Worm (Caenorhabditis elegans) whole organism, late embryonic: ENCODE measurements around the gene F20A1.4.

Source experiments
- C08G9.2 ChIP-seq: sonication (generic microtip); optimal IDR thresholded peaks from 2 replicates; lab custom pipeline; 2016; ENCODE audit warnings: mild to moderate bottlenecking, missing genetic modification characterization, moderate library complexity, missing compliant biosample characterization
- F13H6.1 ChIP-seq: sonication (generic microtip); optimal IDR thresholded peaks from 2 replicates; lab custom pipeline; 2016; ENCODE audit warnings: missing genetic modification characterization, missing compliant biosample characterization
- K02D7.2 ChIP-seq: sonication (generic microtip); optimal IDR thresholded peaks from 2 replicates; lab custom pipeline; 2017; ENCODE audit warnings: mild to moderate bottlenecking, missing genetic modification characterization, missing compliant biosample characterization
- K09A11.1 ChIP-seq: sonication (generic microtip); optimal IDR thresholded peaks from 2 replicates; lab custom pipeline; 2017; ENCODE audit warnings: antibody characterized with exemption, mild to moderate bottlenecking, missing genetic modification characterization, missing compliant biosample characterization; ENCODE audit not compliant: insufficient read depth
- T23F11.4 ChIP-seq: fragments of 200-800 bp; sonication (Bioruptor generic); optimal IDR thresholded peaks from 2 replicates; lab custom pipeline; 2018; ENCODE audit warnings: mild to moderate bottlenecking, missing genetic modification characterization, missing compliant biosample characterization
- Y22D7AL.16 ChIP-seq: sonication (generic microtip); optimal IDR thresholded peaks from 2 replicates; lab custom pipeline; 2016; ENCODE audit warnings: missing genetic modification characterization, missing compliant biosample characterization
- ceh-2 ChIP-seq: sonication (generic microtip); optimal IDR thresholded peaks from 2 replicates; lab custom pipeline; 2016; ENCODE audit warnings: missing genotype, missing genetic modification characterization, missing compliant biosample characterization
- ceh-22 ChIP-seq: sonication (generic microtip); optimal IDR thresholded peaks from 2 replicates; lab custom pipeline; 2017; ENCODE audit warnings: missing biosample characterization, missing genetic modification characterization
- ceh-30 ChIP-seq: fragments of 150-350 bp; optimal IDR thresholded peaks from 2 replicates; lab custom pipeline; 2014; ENCODE audit warnings: missing biosample characterization, missing genetic modification characterization
- ceh-34 ChIP-seq: sonication (generic microtip); optimal IDR thresholded peaks from 2 replicates; lab custom pipeline; 2016; ENCODE audit warnings: mild to moderate bottlenecking, missing genetic modification characterization, missing compliant biosample characterization
- ceh-45 ChIP-seq: fragments of 200-800 bp; sonication (Bioruptor generic); IDR thresholded peaks from 2 replicates; pipeline ENCODE4 v1.3.6; 2022; ENCODE audit warnings: missing genetic modification reagents, missing genetic modification characterization, missing compliant biosample characterization
- ceh-9 ChIP-seq: sonication (generic microtip); optimal IDR thresholded peaks from 2 replicates; lab custom pipeline; 2016; ENCODE audit warnings: mild to moderate bottlenecking, missing genetic modification characterization, inconsistent platforms, missing compliant biosample characterization
- ets-4 ChIP-seq: sonication (generic microtip); optimal IDR thresholded peaks from 2 replicates; lab custom pipeline; 2016; ENCODE audit warnings: missing genetic modification characterization, missing compliant biosample characterization
- fax-1 ChIP-seq: sonication (generic microtip); optimal IDR thresholded peaks from 2 replicates; lab custom pipeline; 2016; ENCODE audit warnings: missing genotype, missing genetic modification characterization, missing compliant biosample characterization
- fkh-10 ChIP-seq: fragments of 150-350 bp; optimal IDR thresholded peaks from 2 replicates; lab custom pipeline; 2014; ENCODE audit warnings: missing biosample characterization, missing genetic modification reagents, missing genetic modification characterization
- fkh-6 ChIP-seq: sonication (generic microtip); optimal IDR thresholded peaks from 2 replicates; lab custom pipeline; 2016; ENCODE audit warnings: missing genetic modification characterization, missing compliant biosample characterization
- hlh-13 ChIP-seq: fragments of 200-800 bp; sonication (Bioruptor generic); optimal IDR thresholded peaks from 2 replicates; lab custom pipeline; 2018; ENCODE audit warnings: mild to moderate bottlenecking, missing genetic modification characterization, missing compliant biosample characterization
- hlh-15 ChIP-seq: sonication (generic microtip); optimal IDR thresholded peaks from 2 replicates; lab custom pipeline; 2016; ENCODE audit warnings: missing genetic modification characterization, missing compliant biosample characterization
- hlh-30 ChIP-seq: sonication (generic microtip); optimal IDR thresholded peaks from 2 replicates; lab custom pipeline; 2017; ENCODE audit warnings: antibody characterized with exemption, missing genetic modification characterization, missing compliant biosample characterization; ENCODE audit not compliant: insufficient read depth
- lim-6 ChIP-seq: sonication (generic microtip); optimal IDR thresholded peaks from 2 replicates; lab custom pipeline; 2016; ENCODE audit warnings: missing genetic modification characterization, missing compliant biosample characterization
- lin-11 ChIP-seq: fragments of 200-800 bp; sonication (Bioruptor generic); optimal IDR thresholded peaks from 2 replicates; lab custom pipeline; 2018; ENCODE audit warnings: mild to moderate bottlenecking, missing genetic modification characterization, missing compliant biosample characterization
- madf-2 ChIP-seq: sonication (generic microtip); optimal IDR thresholded peaks from 2 replicates; lab custom pipeline; 2017; ENCODE audit warnings: missing genetic modification characterization, missing compliant biosample characterization
- nhr-232 ChIP-seq: sonication (generic microtip); optimal IDR thresholded peaks from 2 replicates; lab custom pipeline; 2016; ENCODE audit warnings: missing genetic modification characterization, missing compliant biosample characterization
- pag-3 ChIP-seq: sonication (generic microtip); optimal IDR thresholded peaks from 2 replicates; lab custom pipeline; 2016; ENCODE audit warnings: missing compliant biosample characterization, missing genetic modification characterization, borderline replicate concordance
- pat-9 ChIP-seq: fragments of 200-800 bp; sonication (Bioruptor generic); optimal IDR thresholded peaks from 2 replicates; lab custom pipeline; 2018; ENCODE audit warnings: mild to moderate bottlenecking, missing genetic modification characterization, moderate library complexity, missing compliant biosample characterization
- pax-1 ChIP-seq: fragments of 150-350 bp; optimal IDR thresholded peaks from 2 replicates; lab custom pipeline; 2014; ENCODE audit warnings: missing biosample characterization, missing genetic modification characterization
- pha-2 ChIP-seq: sonication (generic microtip); optimal IDR thresholded peaks from 2 replicates; lab custom pipeline; 2017; ENCODE audit warnings: mild to moderate bottlenecking, missing genetic modification characterization, missing compliant biosample characterization
- pha-4 ChIP-seq: fragments of 150-350 bp; optimal IDR thresholded peaks from 2 replicates; lab custom pipeline; 2018; ENCODE audit warnings: missing biosample characterization, missing genetic modification reagents, missing genetic modification characterization
- pqm-1 ChIP-seq: sonication (generic microtip); optimal IDR thresholded peaks from 2 replicates; lab custom pipeline; 2016; ENCODE audit warnings: missing genetic modification characterization, missing compliant biosample characterization
- ref-2 ChIP-seq: sonication (generic microtip); optimal IDR thresholded peaks from 2 replicates; lab custom pipeline; 2016; ENCODE audit warnings: missing genetic modification characterization, missing compliant biosample characterization
- sox-4 ChIP-seq: sonication (generic microtip); optimal IDR thresholded peaks from 2 replicates; lab custom pipeline; 2017; ENCODE audit warnings: mild to moderate bottlenecking, missing genetic modification characterization, inconsistent platforms, missing compliant biosample characterization
- ttx-3 ChIP-seq: sonication (generic microtip); optimal IDR thresholded peaks from 2 replicates; lab custom pipeline; 2016; ENCODE audit warnings: missing genetic modification reagents, missing genetic modification characterization, missing compliant biosample characterization
- unc-55 ChIP-seq: sonication (generic microtip); optimal IDR thresholded peaks from 2 replicates; lab custom pipeline; 2017; ENCODE audit warnings: missing biosample characterization, missing genetic modification reagents, missing genetic modification characterization
- zip-5 ChIP-seq: sonication (generic microtip); optimal IDR thresholded peaks from 2 replicates; lab custom pipeline; 2016; ENCODE audit warnings: missing genetic modification characterization, missing compliant biosample characterization

Gene F20A1.4

DNA sequence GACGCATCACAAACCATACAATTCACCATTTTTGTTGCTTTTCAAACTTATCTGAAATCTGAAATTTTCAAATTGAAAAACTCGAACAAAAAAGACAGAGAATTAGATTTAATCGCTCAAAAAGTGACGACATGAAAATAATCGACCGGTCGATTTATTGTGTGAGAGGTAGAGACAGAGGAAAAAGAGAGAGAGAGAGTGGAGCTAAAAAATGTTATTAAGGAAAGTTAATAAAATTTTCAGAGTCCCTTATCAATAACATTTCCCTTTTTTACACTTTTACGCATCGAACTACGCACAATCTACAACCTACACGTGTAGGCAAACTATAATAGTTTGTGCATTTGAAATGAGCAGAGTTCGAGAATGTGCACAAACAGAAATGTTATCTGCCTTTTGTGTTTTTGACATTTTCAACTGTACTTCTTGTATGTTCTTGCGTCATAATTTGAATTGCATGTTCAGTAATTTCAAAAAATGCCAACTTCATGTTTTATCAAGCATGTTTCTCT lies 24.6 kb downstream of the F20A1.4 start, which contains the start of gene nhr-107:
nhr-107 (minus strand) TSS at position 51 of the 512 bp plus-strand sequence.
- TF ChIP-seq hlh-15 (tag; lab: Kevin White, UChicago) (no peak), madf-2 (tag; lab: Kevin White, UChicago) (no peak), K02D7.2 (tag; lab: Kevin White, UChicago) (no peak)
- TF ChIP-seq, all 69 proteins: peak for 0

ce11 chrV:6993999-6994398 lies 27.7 kb downstream of the F20A1.4 start:
- TF ChIP-seq ceh-45 (no peak), ceh-9 (tag; lab: Kevin White, UChicago) (no peak), ceh-34 (no peak), ref-2 (no peak), K09A11.1 (tag; lab: Kevin White, UChicago) (no peak)

DNA sequence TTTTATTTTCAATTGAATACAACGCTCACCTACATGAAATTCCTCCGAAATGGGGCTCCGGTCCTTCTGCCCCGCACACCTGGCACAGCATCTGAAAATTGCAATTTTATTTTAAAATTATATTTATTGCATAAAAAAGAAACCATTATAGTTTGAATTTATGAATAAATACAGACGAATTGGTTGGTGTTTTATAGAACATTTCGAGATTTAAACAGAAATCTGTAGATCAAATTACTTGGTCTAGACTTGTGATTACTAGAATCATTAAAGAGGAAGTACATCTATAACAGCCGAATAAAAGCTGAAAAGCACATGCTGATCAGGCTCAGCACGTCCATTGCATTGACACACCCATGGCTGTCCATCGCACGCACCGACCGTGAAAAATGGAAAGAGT lies 29.9 kb downstream of the F20A1.4 start, which contains the start of gene nhr-162:
nhr-162 (minus strand) TSS at position 101 of the 400 bp plus-strand sequence.
- TF ChIP-seq unc-55: no peak
- no peak for TF ChIP-seq ceh-22
- no peak for TF ChIP-seq pag-3 (tag; lab: Kevin White, UChicago)
- TF ChIP-seq fkh-6 (tag; lab: Kevin White, UChicago): no peak
- TF ChIP-seq ceh-2 (tag; lab: Kevin White, UChicago): no peak
- TF ChIP-seq F13H6.1 (tag; lab: Kevin White, UChicago): no peak
- no peak for TF ChIP-seq T23F11.4
- no peak for TF ChIP-seq lim-6 (tag; lab: Kevin White, UChicago)
- no peak for TF ChIP-seq ceh-34
- no peak for TF ChIP-seq pha-2 (tag; lab: Kevin White, UChicago)
- TF ChIP-seq lin-11 (tag; lab: Kevin White, UChicago): no peak
- no peak for TF ChIP-seq hlh-30 (tag; lab: Kevin White, UChicago)
- no peak for TF ChIP-seq Y22D7AL.16 (tag; lab: Kevin White, UChicago)
- TF ChIP-seq ets-4: no peak
- TF ChIP-seq nhr-232 (tag; lab: Kevin White, UChicago): no peak
- no peak for TF ChIP-seq zip-5 (tag; lab: Kevin White, UChicago)

DNA sequence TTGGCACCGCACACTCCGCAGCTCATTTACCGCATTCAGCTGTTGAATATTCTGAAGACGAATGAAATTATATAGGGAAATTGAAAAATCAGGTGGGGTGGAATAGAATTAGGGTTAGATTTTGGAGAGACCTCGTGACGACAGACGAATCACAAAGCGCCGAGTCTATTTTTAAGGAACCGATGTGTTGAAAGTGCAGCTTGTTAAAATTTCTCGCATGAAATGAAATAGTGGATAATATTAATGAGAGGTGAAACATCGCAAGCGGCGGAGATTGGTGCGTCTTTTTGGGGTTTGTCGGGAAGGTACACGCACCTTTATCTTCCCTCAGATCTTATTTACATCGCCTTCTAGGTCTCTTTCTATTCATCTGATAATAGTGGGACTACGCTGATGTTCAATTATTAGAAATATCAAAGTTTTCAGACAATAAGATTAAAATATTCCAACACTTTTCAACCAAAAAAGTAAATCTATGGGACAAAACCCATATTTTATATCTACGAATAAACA lies 32.0 kb downstream of the F20A1.4 start, which contains the start of gene nhr-140:
nhr-140 (minus strand) TSS at position 51 of the 513 bp plus-strand sequence.
- TF ChIP-seq ets-4: no peak
- no peak for TF ChIP-seq C08G9.2 (tag; lab: Kevin White, UChicago)
- no peak for TF ChIP-seq sox-4
- no peak for TF ChIP-seq pax-1 (tag; lab: Kevin White, UChicago)
- no peak for TF ChIP-seq pqm-1 (tag; lab: Kevin White, UChicago)
- TF ChIP-seq pat-9 (tag; lab: Kevin White, UChicago): no peak
- no peak for TF ChIP-seq ceh-30 (tag; lab: Kevin White, UChicago)
- no peak for TF ChIP-seq madf-2 (tag; lab: Kevin White, UChicago)
- no peak for TF ChIP-seq ttx-3 (tag; lab: Kevin White, UChicago)
- TF ChIP-seq pha-4 (tag; lab: Kevin White, UChicago): no peak
- no peak for TF ChIP-seq ref-2
- TF ChIP-seq fax-1 (tag; lab: Kevin White, UChicago): no peak
- TF ChIP-seq hlh-13 (GFP tag; lab: Kevin White, UChicago): no peak
- TF ChIP-seq fkh-10: no peak
- TF ChIP-seq ceh-34: no peak

ce11 chrV:6987673-6988072 lies 34.0 kb downstream of the F20A1.4 start, which contains the start of gene nhr-139:
Gene nhr-139 (minus strand): TSS chrV:6987773.
- TF ChIP-seq pha-4 (tag; lab: Kevin White, UChicago): no peak
